Worm (Caenorhabditis elegans): Measurements from ENCODE around the gene ncx-2.

DNA sequence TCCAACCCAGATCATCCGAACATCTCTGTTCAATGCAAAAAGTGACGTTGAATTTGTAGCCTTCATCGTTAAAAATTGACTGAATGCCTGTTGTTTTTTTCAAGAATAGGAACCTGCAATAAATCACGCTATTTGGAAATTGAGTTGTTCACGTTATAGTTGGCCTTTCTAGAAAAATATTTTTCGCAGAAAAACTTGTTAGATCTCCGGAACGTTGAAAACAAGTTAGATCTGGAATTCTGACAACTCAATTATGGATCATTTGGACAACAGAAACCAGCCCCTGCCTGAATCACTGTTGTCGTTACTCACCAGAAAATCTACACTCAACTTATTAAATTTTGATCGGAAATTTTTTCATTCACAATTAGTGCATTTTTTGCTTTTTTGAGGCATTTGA is 46.1 kb upstream of the ncx-2 start, which contains the start of gene srt-67:
- TF ChIP-seq aly-2 (tag; optimal IDR thresholded peaks at IDR 0.05) (no peak), nhr-25 (tag; optimal IDR thresholded peaks at IDR 0.05; ENCODE audit: borderline replicate concordance, insufficient read depth) (no peak), daf-12 (tag; optimal IDR thresholded peaks at IDR 0.05) (no peak), nhr-237 (tag; optimal IDR thresholded peaks at IDR 0.05) (no peak), hlh-11 (tag; optimal IDR thresholded peaks at IDR 0.05) (no peak), lin-39 (tag; optimal IDR thresholded peaks at IDR 0.05) (no peak), mxl-2 (GFP tag; conservative IDR thresholded peaks at IDR 0.05) (no peak), mdl-1 (tag; optimal IDR thresholded peaks at IDR 0.05) (no peak), nhr-6 (tag; optimal IDR thresholded peaks at IDR 0.05) (no peak), Y105C5A.15 (GFP tag; IDR thresholded peaks at IDR 0.05) (no peak), zag-1 (tag; optimal IDR thresholded peaks at IDR 0.05) (no peak)
